Worm (Caenorhabditis elegans): ENCODE results near the gene fbxb-43.

ce11 chrII:1535931-1536330 is at the start of gene fbxb-43:
- no peak for TF ChIP-seq lin-39 (tag; optimal IDR thresholded peaks at IDR 0.05)
- TF ChIP-seq ama-1 (optimal IDR thresholded peaks at IDR 0.05), result no peak
- TF ChIP-seq dpl-1 (GFP tag; optimal IDR thresholded peaks at IDR 0.05), result no peak
- TF ChIP-seq zip-11 (GFP tag; IDR thresholded peaks at IDR 0.05), result no peak
- TF ChIP-seq unc-62 (GFP tag; optimal IDR thresholded peaks at IDR 0.05 in 1 of 2), result no peak
- no peak for TF ChIP-seq unc-62 (tag; optimal IDR thresholded peaks at IDR 0.05)
- TF ChIP-seq mdt-29 (GFP tag; IDR thresholded peaks at IDR 0.05), result no peak
- no peak for TF ChIP-seq nhr-25 (tag; optimal IDR thresholded peaks at IDR 0.05; ENCODE audit: borderline replicate concordance, insufficient read depth)
- no peak for TF ChIP-seq nhr-11 (tag; optimal IDR thresholded peaks at IDR 0.05)
- TF ChIP-seq pha-4 (GFP tag; IDR thresholded peaks at IDR 0.05), result no peak
- TF ChIP-seq pha-4 (tag; optimal IDR thresholded peaks at IDR 0.05), result no peak
- no peak for TF ChIP-seq F10B5.3 (tag; optimal IDR thresholded peaks at IDR 0.05)
- TF ChIP-seq mes-2 (tag; optimal IDR thresholded peaks at IDR 0.05; ENCODE audit: poor library complexity, severe bottlenecking), result no peak

All from whole organism, L4 larva.